Fruit fly (Drosophila melanogaster): ENCODE measurements around the gene f.

f gene

DNA sequence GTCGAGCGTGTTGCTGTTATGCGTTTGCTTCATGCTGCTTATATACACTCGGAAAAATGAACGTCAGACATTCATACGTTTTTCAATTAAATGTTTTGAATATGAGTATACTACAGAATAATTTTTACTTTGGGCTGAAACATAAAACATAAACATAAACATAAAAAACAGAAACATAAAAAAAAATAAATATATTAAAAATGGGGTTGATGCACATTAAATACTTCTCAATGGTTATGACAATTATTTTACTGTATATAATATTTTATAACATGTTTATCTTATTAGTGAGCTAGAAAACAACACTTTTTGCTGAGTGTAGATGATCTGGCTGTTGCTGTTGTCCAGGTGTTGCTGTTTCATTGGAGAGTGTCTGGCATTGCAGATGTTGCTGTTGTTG is 4.7 kb downstream of the f start (continued):
- TF ChIP-seq toy (GFP tag; IDR thresholded peaks at IDR 0.05), result no peak
- peak; percentile 68 for TF ChIP-seq CG11504 (tag; optimal IDR thresholded peaks at IDR 0.05)
- no peak for TF ChIP-seq CG7987 (GFP tag; optimal IDR thresholded peaks at IDR 0.05)
- no peak for TF ChIP-seq nerfin-2 (GFP tag; IDR thresholded peaks at IDR 0.05; ENCODE audit: partially characterized antibody)
- no peak for TF ChIP-seq Rx (GFP tag; IDR thresholded peaks at IDR 0.05)
- TF ChIP-seq crol (GFP tag; IDR thresholded peaks at IDR 0.05), result no peak
- TF ChIP-seq amos (GFP tag; IDR thresholded peaks at IDR 0.05; ENCODE audit: partially characterized antibody), result no peak
- no peak for TF ChIP-seq dati (GFP tag; IDR thresholded peaks at IDR 0.05)
- no peak for TF ChIP-seq MTF-1 (GFP tag; optimal IDR thresholded peaks at IDR 0.05; ENCODE audit: borderline replicate concordance)
- no peak for TF ChIP-seq CG4707 (GFP tag; optimal IDR thresholded peaks at IDR 0.05)
- no peak for TF ChIP-seq Max (GFP tag; optimal IDR thresholded peaks at IDR 0.05)
- no peak for TF ChIP-seq CG2875 (GFP tag; optimal IDR thresholded peaks at IDR 0.05)
- TF ChIP-seq CG17328 (GFP tag; IDR thresholded peaks at IDR 0.05), result no peak
- no peak for TF ChIP-seq CG34224 (GFP tag; IDR thresholded peaks at IDR 0.05; ENCODE audit: partially characterized antibody)
- TF ChIP-seq pros (GFP tag; optimal IDR thresholded peaks at IDR 0.05), result no peak
- no peak for TF ChIP-seq Mad (GFP tag; optimal IDR thresholded peaks at IDR 0.05)
- no peak for TF ChIP-seq grn (GFP tag; optimal IDR thresholded peaks at IDR 0.05)
- TF ChIP-seq Eip74EF (GFP tag; optimal IDR thresholded peaks at IDR 0.05), result peak in 1 of 2 experiments; percentile 21
- TF ChIP-seq ssp (GFP tag; IDR thresholded peaks at IDR 0.05), result no peak
- no peak for TF ChIP-seq CG4820 (GFP tag; optimal IDR thresholded peaks at IDR 0.05)
- TF ChIP-seq tll (GFP tag; optimal IDR thresholded peaks at IDR 0.05), result no peak
- no peak for TF ChIP-seq wek (GFP tag; optimal IDR thresholded peaks at IDR 0.05)
- TF ChIP-seq p53 (GFP tag; optimal IDR thresholded peaks at IDR 0.05), result no peak
- TF ChIP-seq Nf-YB (GFP tag; optimal IDR thresholded peaks at IDR 0.05), result no peak
- TF ChIP-seq Kr (GFP tag; optimal IDR thresholded peaks at IDR 0.05), result no peak
- no peak for TF ChIP-seq CG2199 (GFP tag; IDR thresholded peaks at IDR 0.05)
- TF ChIP-seq dmrt99B (tag; optimal IDR thresholded peaks at IDR 0.05), result peak; percentile 67
- no peak for TF ChIP-seq emc (GFP tag; optimal IDR thresholded peaks at IDR 0.05)
- no peak for TF ChIP-seq sna (GFP tag; IDR thresholded peaks at IDR 0.05; ENCODE audit: partially characterized antibody)
- TF ChIP-seq fd3F (GFP tag; optimal IDR thresholded peaks at IDR 0.05), result no peak
- TF ChIP-seq oc (tag; optimal IDR thresholded peaks at IDR 0.05), result no peak
- TF ChIP-seq CG2889 (GFP tag; IDR thresholded peaks at IDR 0.05), result no peak
- TF ChIP-seq PHDP (tag; optimal IDR thresholded peaks at IDR 0.05), result peak; percentile 18
- TF ChIP-seq Bgb (GFP tag; IDR thresholded peaks at IDR 0.05; ENCODE audit: partially characterized antibody), result no peak
- TF ChIP-seq CG15601 (tag; optimal IDR thresholded peaks at IDR 0.05), result no peak
- no peak for TF ChIP-seq Gsc (GFP tag; IDR thresholded peaks at IDR 0.05)
- no peak for TF ChIP-seq fd102C (GFP tag; optimal IDR thresholded peaks at IDR 0.05)
- no peak for TF ChIP-seq lab (GFP tag; optimal IDR thresholded peaks at IDR 0.05)
- TF ChIP-seq CG7839 (tag; optimal IDR thresholded peaks at IDR 0.05), result peak; percentile 38
- no peak for TF ChIP-seq CG12236 (GFP tag; optimal IDR thresholded peaks at IDR 0.05)
- TF ChIP-seq knrl (GFP tag; IDR thresholded peaks at IDR 0.05; ENCODE audit: partially characterized antibody), result no peak
- TF ChIP-seq CG13424 (tag; optimal IDR thresholded peaks at IDR 0.05), result peak; percentile 20
- no peak for TF ChIP-seq gro (GFP tag; optimal IDR thresholded peaks at IDR 0.05)
- no peak for TF ChIP-seq Meics (GFP tag; optimal IDR thresholded peaks at IDR 0.05)
- no peak for TF ChIP-seq pho (GFP tag; optimal IDR thresholded peaks at IDR 0.05)
- TF ChIP-seq Hmx (GFP tag; optimal IDR thresholded peaks at IDR 0.05), result no peak
- TF ChIP-seq repo (GFP tag; optimal IDR thresholded peaks at IDR 0.05), result no peak
- TF ChIP-seq NC2β (GFP tag; optimal IDR thresholded peaks at IDR 0.05), result no peak
- no peak for TF ChIP-seq schlank (tag; optimal IDR thresholded peaks at IDR 0.05)
- TF ChIP-seq CG10959 (GFP tag; IDR thresholded peaks at IDR 0.05), result no peak

All from whole organism, embryonic.